Fruit fly (Drosophila melanogaster): ENCODE measurements around the gene C1GalTA.

Gene C1GalTA

DNA sequence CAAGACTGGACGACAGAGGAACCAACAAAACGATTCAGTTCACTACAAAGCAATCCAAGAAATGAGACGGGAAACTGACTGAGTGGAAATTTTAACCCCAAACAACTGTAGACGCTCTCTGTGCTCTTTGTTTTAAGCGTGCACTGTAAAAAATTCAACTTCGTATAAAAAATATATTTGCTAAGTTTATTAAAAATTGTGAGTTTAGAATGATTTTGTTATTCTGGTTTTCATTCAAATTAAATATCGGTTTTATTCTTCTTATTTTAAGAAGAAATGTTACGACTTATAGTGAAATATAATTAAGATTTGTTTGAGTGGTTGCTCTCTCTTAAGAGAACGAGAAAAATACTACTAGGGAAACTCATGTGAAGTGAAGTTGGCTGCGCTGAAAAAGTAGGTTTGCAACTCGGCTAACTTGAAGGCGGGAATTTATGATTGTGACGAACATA lies 7.1 kb upstream of the C1GalTA start (continued):
- peak; percentile 95 for TF ChIP-seq CG2199 (GFP tag; IDR thresholded peaks at IDR 0.05)
- peak; percentile 99 for TF ChIP-seq CG34422 (GFP tag; IDR thresholded peaks at IDR 0.05)
- peak; percentile 94 for TF ChIP-seq Bteb2 (GFP tag; optimal IDR thresholded peaks at IDR 0.05)
- TF ChIP-seq CG1529 (GFP tag; optimal IDR thresholded peaks at IDR 0.05) = peak; percentile 84
- peak; percentile 98 for TF ChIP-seq Aef1 (GFP tag; IDR thresholded peaks at IDR 0.05)
- TF ChIP-seq CG5245 (GFP tag; optimal IDR thresholded peaks at IDR 0.05) = peak; percentile 85
- TF ChIP-seq crol (GFP tag; IDR thresholded peaks at IDR 0.05) = peak; percentile 85
- TF ChIP-seq CG32767 (GFP tag; IDR thresholded peaks at IDR 0.05) = peak; percentile 98
- peak; percentile 98 for TF ChIP-seq E2f1 (GFP tag; IDR thresholded peaks at IDR 0.05)
- no peak for TF ChIP-seq Hr39 (optimal IDR thresholded peaks at IDR 0.05)
- TF ChIP-seq pb (GFP tag; optimal IDR thresholded peaks at IDR 0.05) = peak; percentile 80
- TF ChIP-seq Dad (GFP tag; optimal IDR thresholded peaks at IDR 0.05) = peak; percentile 81
- TF ChIP-seq Ptx1 (GFP tag; IDR thresholded peaks at IDR 0.05) = peak; percentile 99
- peak; percentile 83 for TF ChIP-seq her (GFP tag; optimal IDR thresholded peaks at IDR 0.05)
- TF ChIP-seq odd (GFP tag; optimal IDR thresholded peaks at IDR 0.05) = peak; percentile 70
- TF ChIP-seq slou (GFP tag; optimal IDR thresholded peaks at IDR 0.05) = peak; percentile 89
- peak; percentile 78 for TF ChIP-seq CG4282 (GFP tag; optimal IDR thresholded peaks at IDR 0.05)
- peak; percentile 79 for TF ChIP-seq zfh2 (GFP tag; optimal IDR thresholded peaks at IDR 0.05)
- TF ChIP-seq Dfd (GFP tag; optimal IDR thresholded peaks at IDR 0.05) = no peak
- peak; percentile 95 for TF ChIP-seq CG17912 (GFP tag; optimal IDR thresholded peaks at IDR 0.05)
- no peak for TF ChIP-seq ato (GFP tag; IDR thresholded peaks at IDR 0.05; ENCODE audit: partially characterized antibody)
- peak; percentile 28 for TF ChIP-seq ab (GFP tag; optimal IDR thresholded peaks at IDR 0.05)
- peak; percentile 91 for TF ChIP-seq C15 (GFP tag; IDR thresholded peaks at IDR 0.05)
- peak; percentile 42 for TF ChIP-seq bigmax (GFP tag; optimal IDR thresholded peaks at IDR 0.05)
- TF ChIP-seq pho (GFP tag; optimal IDR thresholded peaks at IDR 0.05) = peak; percentile 92
- peak; percentile 90 to 98 for TF ChIP-seq Hr51 (GFP tag; optimal IDR thresholded peaks at IDR 0.05)
- TF ChIP-seq CG4404 (GFP tag; IDR thresholded peaks at IDR 0.05) = peak; percentile 94
- TF ChIP-seq repo (GFP tag; optimal IDR thresholded peaks at IDR 0.05) = peak; percentile 86
- peak; percentile 32; the same call in 1 of the 2 replicates for TF ChIP-seq amos (GFP tag; IDR thresholded peaks at IDR 0.05; ENCODE audit: partially characterized antibody)
- TF ChIP-seq peb (GFP tag; IDR thresholded peaks at IDR 0.05) = peak; percentile 97
- peak; percentile 87 for TF ChIP-seq CG1603 (tag; optimal IDR thresholded peaks at IDR 0.05)
- peak; percentile 90 for TF ChIP-seq NFAT (GFP tag; IDR thresholded peaks at IDR 0.05)
- peak; percentile 96 for TF ChIP-seq CG3726 (GFP tag; IDR thresholded peaks at IDR 0.05)
- peak; percentile 90 for TF ChIP-seq CG13424 (tag; optimal IDR thresholded peaks at IDR 0.05)
- TF ChIP-seq Elba2 (GFP tag; optimal IDR thresholded peaks at IDR 0.05) = peak; percentile 58
- TF ChIP-seq ham (GFP tag; IDR thresholded peaks at IDR 0.05) = peak; percentile 89
- peak; percentile 97 for TF ChIP-seq ap (GFP tag; IDR thresholded peaks at IDR 0.05)
- TF ChIP-seq CG6689 (GFP tag; IDR thresholded peaks at IDR 0.05) = peak; percentile 98
- TF ChIP-seq fd96Cb (tag; optimal IDR thresholded peaks at IDR 0.05) = peak; percentile 95
- TF ChIP-seq caup (GFP tag; optimal IDR thresholded peaks at IDR 0.05; ENCODE audit: severe bottlenecking) = peak; percentile 88
- TF ChIP-seq CG11723 (GFP tag; optimal IDR thresholded peaks at IDR 0.05) = peak; percentile 78
- peak; percentile 88 for TF ChIP-seq CG4820 (GFP tag; optimal IDR thresholded peaks at IDR 0.05)
- TF ChIP-seq CG8359 (GFP tag; optimal IDR thresholded peaks at IDR 0.05; ENCODE audit: borderline replicate concordance) = peak; percentile 68
- TF ChIP-seq CG12104 (GFP tag; optimal IDR thresholded peaks at IDR 0.05) = peak; percentile 83
- TF ChIP-seq CG3065 (GFP tag; optimal IDR thresholded peaks at IDR 0.05) = peak; percentile 85
- TF ChIP-seq Deaf1 (tag; optimal IDR thresholded peaks at IDR 0.05) = peak; percentile 77
- peak; percentile 83 for TF ChIP-seq CG15696 (tag; optimal IDR thresholded peaks at IDR 0.05)
- peak; percentile 92 for TF ChIP-seq Meics (GFP tag; optimal IDR thresholded peaks at IDR 0.05)
- TF ChIP-seq Rx (GFP tag; IDR thresholded peaks at IDR 0.05) = peak; percentile 94
- peak; percentile 60 for TF ChIP-seq CG10431 (GFP tag; optimal IDR thresholded peaks at IDR 0.05)
- TF ChIP-seq GATAe (GFP tag; conservative IDR thresholded peaks at IDR 0.05) = peak; percentile 90
- peak; percentile 95 for TF ChIP-seq MBD-R2 (GFP tag; IDR thresholded peaks at IDR 0.05)

Data from whole organism, embryonic.